Worm (Caenorhabditis elegans): Measurements from ENCODE around the gene cthd-1.

- no peak for TF ChIP-seq flt-1 (GFP tag; IDR thresholded peaks at IDR 0.05)
- TF ChIP-seq ceh-36 (tag; optimal IDR thresholded peaks at IDR 0.05): no peak
- TF ChIP-seq tra-4 (tag; optimal IDR thresholded peaks at IDR 0.05): no peak
- TF ChIP-seq ama-1 (optimal IDR thresholded peaks at IDR 0.05): no peak
- no peak for TF ChIP-seq pes-1 (GFP tag; IDR thresholded peaks at IDR 0.05)
- TF ChIP-seq tbx-37 (GFP tag; conservative IDR thresholded peaks at IDR 0.05): no peak
- no peak for TF ChIP-seq B0310.2 (tag; optimal IDR thresholded peaks at IDR 0.05)
- TF ChIP-seq scrt-1 (GFP tag; IDR thresholded peaks at IDR 0.05): no peak
- no peak for TF ChIP-seq hmbx-1 (tag; optimal IDR thresholded peaks at IDR 0.05)
- no peak for TF ChIP-seq ets-7 (tag; optimal IDR thresholded peaks at IDR 0.05)
- no peak for TF ChIP-seq hnd-1 (tag; optimal IDR thresholded peaks at IDR 0.05)
These were observed 14.1 kb upstream of the cthd-1 start for ce11 chrV:9663948-9664347.
